Fruit fly (Drosophila melanogaster) Kc167 (cell line): ENCODE results near the gene CG14607.

Experiments
- Myc ChIP-seq: fragments of >200 bp; optimal IDR thresholded peaks from 2 replicates; lab custom pipeline; 2017; ENCODE audit warnings: missing external identifiers
- Sin3A ChIP-seq: fragments of >200 bp; optimal IDR thresholded peaks from 2 replicates; lab custom pipeline; 2018; ENCODE audit warnings: missing external identifiers
- h ChIP-seq: fragments of >200 bp; optimal IDR thresholded peaks from 3 replicates; lab custom pipeline; 2018; ENCODE audit warnings: missing external identifiers
- insv ChIP-seq: fragments of >200 bp; optimal IDR thresholded peaks from 3 replicates; lab custom pipeline; 2018; ENCODE audit warnings: missing external identifiers
- psq ChIP-seq: fragments of >200 bp; optimal IDR thresholded peaks from 2 replicates; lab custom pipeline; 2017; ENCODE audit warnings: missing external identifiers
- ttk ChIP-seq: sonication (Bioruptor generic); optimal IDR thresholded peaks from 2 replicates; lab custom pipeline; 2017; ENCODE audit warnings: missing external identifiers

DNA sequence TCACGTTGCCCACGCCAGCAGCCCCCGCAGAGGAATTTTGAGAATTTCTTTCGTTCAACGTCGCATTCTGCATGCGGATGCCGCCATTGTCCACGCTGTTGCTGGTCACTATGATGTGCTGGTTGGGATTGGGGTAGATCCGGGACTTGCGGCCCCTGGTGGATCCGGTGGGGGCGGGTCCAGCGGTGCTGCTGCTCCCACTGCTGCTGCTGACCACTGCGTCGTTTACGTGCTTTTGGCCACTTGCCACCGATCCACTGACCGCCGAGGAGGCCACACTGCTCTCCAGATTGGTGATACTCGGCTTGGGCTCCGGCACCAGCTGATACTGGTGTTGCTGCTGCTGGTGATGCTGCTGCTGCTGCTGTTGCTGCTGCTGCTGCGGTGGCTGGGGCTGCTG is 35.2 kb downstream of the CG14607 start:
- TF ChIP-seq Sin3A (no peak), ttk (lab: Kevin White, UChicago) (no peak), psq (no peak), Myc (lab: Kevin White, UChicago) (no peak), insv (lab: Kevin White, UChicago) (no peak), h (lab: Kevin White, UChicago) (no peak)
